Worm (Caenorhabditis elegans): Measurements from ENCODE around the gene Y57E12AR.1.
"Not testable (repeated sequence)": the region's sequence is repeated elsewhere in the genome, so short reads cannot be mapped to it uniquely, and the experiment has no call there.

Y57E12AR.1 gene

ce11 chrV:7085518-7086104 lies 20.5 kb upstream of the Y57E12AR.1 start, which contains the start of gene VC5.2:
Gene VC5.2, plus strand, starts transcription at chrV:7085956.
- no peak for TF ChIP-seq him-1 (tag; optimal IDR thresholded peaks at IDR 0.05)
- no peak for TF ChIP-seq W03F9.2 (tag; optimal IDR thresholded peaks at IDR 0.05)
- no peak for TF ChIP-seq dao-5 (tag; optimal IDR thresholded peaks at IDR 0.05)

- TF ChIP-seq dao-5 (tag; optimal IDR thresholded peaks at IDR 0.05), result no peak
- TF ChIP-seq W03F9.2 (tag; optimal IDR thresholded peaks at IDR 0.05), result peak; percentile 55
- peak; percentile 0 for TF ChIP-seq him-1 (tag; optimal IDR thresholded peaks at IDR 0.05)
Observed at ce11 chrV:7084612-7085139, 19.6 kb upstream of the Y57E12AR.1 start, which contains the start of gene mys-1. Gene mys-1, minus strand, starts transcription at chrV:7084662.

- TF ChIP-seq him-1 (tag; optimal IDR thresholded peaks at IDR 0.05) (no peak), W03F9.2 (tag; optimal IDR thresholded peaks at IDR 0.05) (no peak), dao-5 (tag; optimal IDR thresholded peaks at IDR 0.05) (no peak)
Observed at ce11 chrV:7079388-7079787, 14.3 kb upstream of the Y57E12AR.1 start.

ce11 chrV:7078765-7079164 lies 13.6 kb upstream of the Y57E12AR.1 start:
- no peak for TF ChIP-seq him-1 (tag; optimal IDR thresholded peaks at IDR 0.05)
- TF ChIP-seq W03F9.2 (tag; optimal IDR thresholded peaks at IDR 0.05), result no peak
- no peak for TF ChIP-seq dao-5 (tag; optimal IDR thresholded peaks at IDR 0.05)

ce11 chrV:7076161-7076560 lies 11.0 kb upstream of the Y57E12AR.1 start:
- TF ChIP-seq W03F9.2 (tag; optimal IDR thresholded peaks at IDR 0.05) (no peak), dao-5 (tag; optimal IDR thresholded peaks at IDR 0.05) (no peak), him-1 (tag; optimal IDR thresholded peaks at IDR 0.05) (no peak)

ce11 chrV:7075646-7076045 lies 10.5 kb upstream of the Y57E12AR.1 start, which contains the start of gene npa-1:
Gene npa-1, plus strand, starts transcription at chrV:7075787.
- TF ChIP-seq dao-5 (tag; optimal IDR thresholded peaks at IDR 0.05) (no peak), W03F9.2 (tag; optimal IDR thresholded peaks at IDR 0.05) (no peak), him-1 (tag; optimal IDR thresholded peaks at IDR 0.05) (no peak)

ce11 chrV:7072309-7072708 lies 7.2 kb upstream of the Y57E12AR.1 start, which contains the start of gene F27B10.1:
Gene F27B10.1, plus strand, starts transcription at chrV:7072609.
- TF ChIP-seq dao-5 (tag; optimal IDR thresholded peaks at IDR 0.05), result no peak
- no peak for TF ChIP-seq him-1 (tag; optimal IDR thresholded peaks at IDR 0.05)
- no peak for TF ChIP-seq W03F9.2 (tag; optimal IDR thresholded peaks at IDR 0.05)

- TF ChIP-seq dao-5 (tag; optimal IDR thresholded peaks at IDR 0.05) (no peak), him-1 (tag; optimal IDR thresholded peaks at IDR 0.05) (no peak), W03F9.2 (tag; optimal IDR thresholded peaks at IDR 0.05) (no peak)
Observed at ce11 chrV:7069605-7070004, 4.5 kb upstream of the Y57E12AR.1 start.

ce11 chrV:7068861-7069260 lies 3.7 kb upstream of the Y57E12AR.1 start:
- TF ChIP-seq W03F9.2 (tag; optimal IDR thresholded peaks at IDR 0.05), result no peak

- TF ChIP-seq dao-5, W03F9.2, him-1 (tag; optimal IDR thresholded peaks at IDR 0.05): not testable (repeated sequence)
Observed at ce11 chrV:7062790-7063189, 2.3 kb downstream of the Y57E12AR.1 start, which contains the start of gene tmem-258. Gene tmem-258, plus strand, starts transcription at chrV:7063174.

ce11 chrV:7060396-7060795 lies 4.7 kb downstream of the Y57E12AR.1 start, which contains the start of the genes Y57E12AL.6 and Y57E12AL.1:
Gene Y57E12AL.6, minus strand, starts transcription at chrV:7060470.
Gene Y57E12AL.1, plus strand, starts transcription at chrV:7060530.
- TF ChIP-seq W03F9.2 (tag; optimal IDR thresholded peaks at IDR 0.05) (peak; percentile 95), dao-5 (tag; optimal IDR thresholded peaks at IDR 0.05) (no peak)

- no peak for TF ChIP-seq dao-5 (tag; optimal IDR thresholded peaks at IDR 0.05)
- TF ChIP-seq W03F9.2 (tag; optimal IDR thresholded peaks at IDR 0.05), result no peak
- no peak for TF ChIP-seq him-1 (tag; optimal IDR thresholded peaks at IDR 0.05)
Observed at ce11 chrV:7059350-7059749, 5.8 kb downstream of the Y57E12AR.1 start, which contains the start of gene mdt-6. Gene mdt-6, minus strand, starts transcription at chrV:7059624.

ce11 chrV:7057795-7058194 lies 7.3 kb downstream of the Y57E12AR.1 start, which contains the start of gene Y57E12AL.2:
Gene Y57E12AL.2, plus strand, starts transcription at chrV:7058095.
- TF ChIP-seq dao-5, W03F9.2, him-1 (tag; optimal IDR thresholded peaks at IDR 0.05): not testable (repeated sequence)

ce11 chrV:7054598-7054997 lies 10.5 kb downstream of the Y57E12AR.1 start, which contains the start of gene spig-8:
Gene spig-8, plus strand, starts transcription at chrV:7054898.
- no peak for TF ChIP-seq him-1 (tag; optimal IDR thresholded peaks at IDR 0.05)
- TF ChIP-seq W03F9.2 (tag; optimal IDR thresholded peaks at IDR 0.05), result no peak
- TF ChIP-seq dao-5 (tag; optimal IDR thresholded peaks at IDR 0.05), result no peak
